Fruit fly (Drosophila melanogaster) whole organism, embryonic: ENCODE results near the gene fzy.

Experiments
- Atf-2 ChIP-seq: fragments of 200-800 bp; sonication (Bioruptor generic); optimal IDR thresholded peaks from 2 replicates; lab custom pipeline; 2016; ENCODE audit warnings: missing biosample characterization, missing genetic modification characterization
- Bteb2 ChIP-seq: fragments of 200-800 bp; sonication (Bioruptor generic); optimal IDR thresholded peaks from 2 replicates; lab custom pipeline; 2016; ENCODE audit warnings: missing biosample characterization, missing genetic modification characterization
- CG10321 ChIP-seq: fragments of 200-800 bp; sonication (Bioruptor generic); IDR thresholded peaks from 2 replicates; pipeline ENCODE4 v1.3.6; 2022; ENCODE audit warnings: missing biosample characterization, missing genetic modification characterization
- CG11398 ChIP-seq: fragments of 200-800 bp; sonication (Bioruptor generic); optimal IDR thresholded peaks from 2 replicates; lab custom pipeline; 2016; ENCODE audit warnings: missing biosample characterization, missing genetic modification characterization
- CG14014 ChIP-seq: fragments of 200-800 bp; sonication (Bioruptor generic); IDR thresholded peaks from 2 replicates; pipeline ENCODE4 v1.3.6; 2022; ENCODE audit warnings: missing biosample characterization, missing genetic modification characterization
- CG15073 ChIP-seq: fragments of 200-800 bp; sonication (Bioruptor generic); optimal IDR thresholded peaks from 2 replicates; lab custom pipeline; 2016; ENCODE audit warnings: missing biosample characterization, missing genetic modification characterization
- CG16815 ChIP-seq: fragments of 200-800 bp; sonication (Bioruptor generic); optimal IDR thresholded peaks from 3 replicates; lab custom pipeline; 2017; ENCODE audit warnings: missing biosample characterization, mild to moderate bottlenecking, missing genetic modification characterization
- CG17359 ChIP-seq: fragments of 200-800 bp; sonication (Bioruptor generic); optimal IDR thresholded peaks from 3 replicates; lab custom pipeline; 2018; ENCODE audit warnings: missing biosample characterization, mild to moderate bottlenecking, missing genetic modification characterization, moderate library complexity
- CG2129 ChIP-seq: fragments of 200-800 bp; sonication (Bioruptor generic); IDR thresholded peaks from 2 replicates; pipeline ENCODE4 v1.3.6; 2022; ENCODE audit warnings: missing biosample characterization, missing genetic modification characterization; ENCODE audit not compliant: partially characterized antibody
- CG30431 ChIP-seq: fragments of 200-800 bp; sonication (Bioruptor generic); optimal IDR thresholded peaks from 2 replicates; lab custom pipeline; 2017; ENCODE audit warnings: missing biosample characterization, missing genetic modification characterization
- CG31388 ChIP-seq: fragments of 200-800 bp; sonication (Bioruptor generic); optimal IDR thresholded peaks from 2 replicates; lab custom pipeline; 2016; ENCODE audit warnings: missing biosample characterization, missing genetic modification characterization
- CG32767 ChIP-seq: fragments of 200-800 bp; sonication (Bioruptor generic); IDR thresholded peaks from 2 replicates; pipeline ENCODE4 v1.3.6; 2022; ENCODE audit warnings: missing biosample characterization, missing genetic modification characterization
- CG4820 ChIP-seq: fragments of 200-800 bp; sonication (Bioruptor generic); optimal IDR thresholded peaks from 3 replicates; lab custom pipeline; 2016; ENCODE audit warnings: missing biosample characterization, missing genetic modification characterization
- CG6689 ChIP-seq: fragments of 200-800 bp; sonication (Bioruptor generic); IDR thresholded peaks from 2 replicates; pipeline ENCODE4 v1.3.6; 2022; ENCODE audit warnings: missing biosample characterization, missing genetic modification characterization
- CG6813 ChIP-seq: fragments of 200-800 bp; sonication (Bioruptor generic); optimal IDR thresholded peaks from 2 replicates; lab custom pipeline; 2017; ENCODE audit warnings: missing biosample characterization, missing genetic modification characterization, mild to moderate bottlenecking, moderate library complexity, missing genetic modification reagents
- CG7556 ChIP-seq: fragments of 200-800 bp; sonication (Bioruptor generic); optimal IDR thresholded peaks from 2 replicates; lab custom pipeline; 2017; ENCODE audit warnings: missing biosample characterization, mild to moderate bottlenecking, missing genetic modification characterization
- CG7745 ChIP-seq: fragments of 200-800 bp; sonication (Bioruptor generic); optimal IDR thresholded peaks from 2 replicates; lab custom pipeline; 2018; ENCODE audit warnings: missing biosample characterization, mild to moderate bottlenecking, missing genetic modification characterization, moderate library complexity
- CG8388 ChIP-seq: fragments of 200-800 bp; sonication (Bioruptor generic); optimal IDR thresholded peaks from 2 replicates; lab custom pipeline; 2019; ENCODE audit warnings: missing biosample characterization, mild to moderate bottlenecking, missing genetic modification characterization, moderate library complexity
- D ChIP-seq, 2 experiments: fragments of 200-800 bp in 1 of 2; fragments of >200 bp in 1 of 2; sonication (Bioruptor generic) in 1 of 2; optimal IDR thresholded peaks; 2 replicates in 1 of 2; 3 replicates in 1 of 2; lab custom pipeline; 2017; ENCODE audit warnings: mild to moderate bottlenecking in 1 of 2, missing biosample characterization in 1 of 2, missing genetic modification characterization in 1 of 2, missing genetic modification reagents in 1 of 2
- Doc2 ChIP-seq: fragments of 200-800 bp; sonication (Bioruptor generic); IDR thresholded peaks from 2 replicates; pipeline ENCODE4 v1.3.6; 2022; ENCODE audit warnings: missing biosample characterization, missing genetic modification characterization
- ERR ChIP-seq: fragments of 200-800 bp; sonication (Bioruptor generic); optimal IDR thresholded peaks from 2 replicates; lab custom pipeline; 2016; ENCODE audit warnings: missing biosample characterization, missing genetic modification characterization
- Hr39 ChIP-seq: fragments of >200 bp; optimal IDR thresholded peaks from 2 replicates; lab custom pipeline; 2017
- NC2β ChIP-seq: fragments of 200-800 bp; sonication (Bioruptor generic); optimal IDR thresholded peaks from 2 replicates; lab custom pipeline; 2016; ENCODE audit warnings: missing biosample characterization, missing genetic modification characterization
- Oaz ChIP-seq: fragments of 200-800 bp; sonication (Bioruptor generic); IDR thresholded peaks from 2 replicates; pipeline ENCODE4 v1.3.6; 2022; ENCODE audit warnings: missing biosample characterization, missing genetic modification characterization
- Sin3A ChIP-seq: fragments of >200 bp; optimal IDR thresholded peaks from 2 replicates; lab custom pipeline; 2018
- YL-1 ChIP-seq: fragments of 200-800 bp; sonication (Bioruptor generic); optimal IDR thresholded peaks from 3 replicates; lab custom pipeline; 2017; ENCODE audit warnings: missing biosample characterization, mild to moderate bottlenecking, missing genetic modification characterization
- amos ChIP-seq: fragments of 200-800 bp; sonication (Bioruptor generic); IDR thresholded peaks from 2 replicates; pipeline ENCODE4 v1.3.6; 2022; ENCODE audit warnings: missing biosample characterization, missing genetic modification characterization; ENCODE audit not compliant: partially characterized antibody
- aop ChIP-seq: fragments of 200-800 bp; sonication (Bioruptor generic); IDR thresholded peaks from 2 replicates; pipeline ENCODE4 v1.3.6; 2022; ENCODE audit warnings: missing biosample characterization, missing genetic modification characterization
- ase ChIP-seq: fragments of 200-800 bp; sonication (Bioruptor generic); IDR thresholded peaks from 3 replicates; pipeline ENCODE4 v1.3.6; 2022; ENCODE audit warnings: missing biosample characterization, missing genetic modification characterization
- chinmo ChIP-seq: fragments of 200-800 bp; sonication (Bioruptor generic); IDR thresholded peaks from 4 replicates; pipeline ENCODE4 v1.3.6; 2022; ENCODE audit warnings: missing biosample characterization, missing genetic modification characterization; ENCODE audit not compliant: partially characterized antibody
- corto ChIP-seq: fragments of 200-800 bp; sonication (Bioruptor generic); optimal IDR thresholded peaks from 2 replicates; lab custom pipeline; 2016; ENCODE audit warnings: missing biosample characterization, mild to moderate bottlenecking, missing genetic modification characterization, moderate library complexity
- dimm ChIP-seq: fragments of 200-800 bp; sonication (Bioruptor generic); IDR thresholded peaks from 2 replicates; pipeline ENCODE4 v1.3.6; 2022; ENCODE audit warnings: missing biosample characterization, missing genetic modification characterization
- ems ChIP-seq: fragments of 200-800 bp; sonication (Bioruptor generic); optimal IDR thresholded peaks from 3 replicates; lab custom pipeline; 2016; ENCODE audit warnings: missing biosample characterization, missing genetic modification characterization
- grn ChIP-seq: fragments of 200-800 bp; sonication (Bioruptor generic); optimal IDR thresholded peaks from 3 replicates; lab custom pipeline; 2017; ENCODE audit warnings: missing biosample characterization, missing genetic modification characterization
- gsb-n ChIP-seq: fragments of 200-800 bp; sonication (Bioruptor generic); optimal IDR thresholded peaks from 3 replicates; lab custom pipeline; 2018; ENCODE audit warnings: missing biosample characterization, mild to moderate bottlenecking, missing genetic modification characterization
- kay ChIP-seq: fragments of 200-800 bp; sonication (Bioruptor generic); optimal IDR thresholded peaks from 2 replicates; lab custom pipeline; 2016; ENCODE audit warnings: missing biosample characterization, missing genetic modification characterization
- mirr ChIP-seq: fragments of 200-800 bp; sonication (Bioruptor generic); optimal IDR thresholded peaks from 3 replicates; lab custom pipeline; 2018; ENCODE audit warnings: missing biosample characterization, mild to moderate bottlenecking, missing genetic modification characterization
- pb ChIP-seq: fragments of 200-800 bp; sonication (Bioruptor generic); optimal IDR thresholded peaks from 3 replicates; lab custom pipeline; 2016; ENCODE audit warnings: missing biosample characterization, missing genetic modification characterization
- pho ChIP-seq: fragments of 200-800 bp; sonication (Bioruptor generic); optimal IDR thresholded peaks from 2 replicates; lab custom pipeline; 2016; ENCODE audit warnings: missing biosample characterization, missing genetic modification characterization
- pnt ChIP-seq: fragments of 200-800 bp; sonication (Bioruptor generic); optimal IDR thresholded peaks from 3 replicates; lab custom pipeline; 2016; ENCODE audit warnings: missing biosample characterization, missing genetic modification characterization
- pros ChIP-seq: fragments of 200-800 bp; sonication (Bioruptor generic); optimal IDR thresholded peaks from 3 replicates; lab custom pipeline; 2019; ENCODE audit warnings: missing biosample characterization, mild to moderate bottlenecking, missing genetic modification characterization, moderate library complexity
- seq ChIP-seq: fragments of 200-800 bp; sonication (Bioruptor generic); IDR thresholded peaks from 2 replicates; pipeline ENCODE4 v1.3.6; 2022; ENCODE audit warnings: missing biosample characterization, missing genetic modification characterization
- slou ChIP-seq: fragments of 200-800 bp; sonication (Bioruptor generic); optimal IDR thresholded peaks from 3 replicates; lab custom pipeline; 2016; ENCODE audit warnings: missing biosample characterization, missing genetic modification characterization
- slp2 ChIP-seq: fragments of 200-800 bp; sonication (Bioruptor generic); optimal IDR thresholded peaks from 2 replicates; lab custom pipeline; 2016; ENCODE audit warnings: missing biosample characterization, missing genetic modification characterization
- tin ChIP-seq: fragments of 200-800 bp; sonication (Bioruptor generic); optimal IDR thresholded peaks from 3 replicates; lab custom pipeline; 2016; ENCODE audit warnings: missing biosample characterization, missing genetic modification characterization
- tx ChIP-seq: fragments of 200-800 bp; sonication (Bioruptor generic); optimal IDR thresholded peaks from 2 replicates; lab custom pipeline; 2016; ENCODE audit warnings: missing biosample characterization, missing genetic modification characterization
- vfl ChIP-seq: fragments of 200-800 bp; sonication (Bioruptor generic); optimal IDR thresholded peaks from 2 replicates; lab custom pipeline; 2016; ENCODE audit warnings: missing biosample characterization, missing genetic modification characterization
- wdn ChIP-seq: fragments of 200-800 bp; sonication (Bioruptor generic); IDR thresholded peaks from 2 replicates; pipeline ENCODE4 v1.3.6; 2022; ENCODE audit warnings: missing biosample characterization, missing genetic modification characterization
- zen ChIP-seq: fragments of 200-800 bp; sonication (Bioruptor generic); optimal IDR thresholded peaks from 3 replicates; lab custom pipeline; 2018; ENCODE audit warnings: missing biosample characterization, mild to moderate bottlenecking, missing genetic modification characterization, moderate library complexity
- zf30C ChIP-seq: fragments of 200-800 bp; sonication (Bioruptor generic); optimal IDR thresholded peaks from 3 replicates; lab custom pipeline; 2018; ENCODE audit warnings: missing biosample characterization, mild to moderate bottlenecking, missing genetic modification characterization

The fzy gene

DNA sequence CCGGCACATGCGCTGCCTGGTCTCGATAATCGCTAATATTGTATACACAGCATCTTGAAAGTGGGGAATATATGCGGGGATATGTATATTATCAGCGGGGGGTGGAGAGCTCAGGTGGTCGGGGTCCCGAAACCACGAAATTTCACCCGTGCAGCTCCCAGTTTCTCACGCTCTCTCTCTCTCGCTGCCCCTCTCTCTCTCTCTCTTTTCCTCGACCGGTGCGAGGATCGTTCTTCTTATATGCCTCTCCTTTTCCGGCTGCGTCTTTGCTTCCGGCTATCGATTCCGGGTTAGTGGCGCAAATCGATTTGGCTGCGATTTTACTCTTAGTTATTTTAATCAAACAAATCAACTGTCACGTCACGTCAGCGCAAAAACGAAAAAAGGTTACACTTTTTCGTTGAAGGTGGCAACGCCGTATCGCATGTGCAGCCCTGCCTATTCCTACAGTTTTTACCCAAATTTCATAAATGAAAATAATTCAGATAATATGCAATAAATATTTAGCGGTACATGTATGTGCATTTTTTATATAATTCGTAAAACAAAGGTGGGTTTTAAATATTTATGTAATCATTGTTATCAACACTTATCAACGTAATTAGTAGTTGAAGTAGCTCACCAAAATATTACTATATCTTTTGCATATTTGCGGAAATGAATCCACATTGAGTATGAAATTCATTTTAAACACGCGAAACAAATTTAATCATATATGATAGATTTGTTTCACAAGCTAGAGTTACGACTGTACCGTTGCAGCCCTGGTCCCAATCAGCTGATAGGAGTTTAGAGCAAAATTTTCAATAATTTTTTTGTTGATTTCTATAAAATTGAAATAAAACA is 11.1 kb upstream of the fzy start, which contains the start of the genes heix and CG17328 (continued):
- TF ChIP-seq CG8388 (GFP tag; lab: Kevin White, UChicago) = peak; percentile 43
- no peak for TF ChIP-seq CG2129 (GFP tag; lab: Robert Waterston, UW)
- TF ChIP-seq CG15073 (GFP tag; lab: Kevin White, UChicago) = no peak
- no peak; the same call in 1 of the 3 replicates for TF ChIP-seq ase (GFP tag; lab: Robert Waterston, UW)
- TF ChIP-seq pho = peak; percentile 50
- no peak for TF ChIP-seq D (optimal IDR thresholded peaks at IDR 0.05; lab: Kevin White, UChicago)
- TF ChIP-seq D (GFP tag; optimal IDR thresholded peaks at IDR 0.05; lab: Kevin White, UChicago) = peak; percentile 50
- TF ChIP-seq Doc2 = no peak
- no peak for TF ChIP-seq CG10321 (GFP tag; lab: Robert Waterston, UW)
- peak; percentile 49 for TF ChIP-seq Bteb2 (GFP tag; lab: Kevin White, UChicago)
- TF ChIP-seq NC2β (GFP tag; lab: Kevin White, UChicago) = peak; percentile 39
- TF ChIP-seq seq = peak; percentile 28; the same call in 1 of the 2 replicates
- TF ChIP-seq mirr = peak; percentile 37
- TF ChIP-seq amos (GFP tag; lab: Robert Waterston, UW) = no peak
- TF ChIP-seq CG30431 (GFP tag; lab: Kevin White, UChicago) = peak; percentile 19
- peak; percentile 65 for TF ChIP-seq CG6689 (GFP tag; lab: Robert Waterston, UW)
- TF ChIP-seq CG4820 (GFP tag; lab: Kevin White, UChicago) = peak; percentile 67
- peak; percentile 54 for TF ChIP-seq zen (tag; lab: Kevin White, UChicago)
- peak; percentile 52 for TF ChIP-seq ems (GFP tag; lab: Kevin White, UChicago)
- peak; percentile 63 for TF ChIP-seq CG17359 (tag; lab: Kevin White, UChicago)
- peak; percentile 73 for TF ChIP-seq tin (GFP tag; lab: Kevin White, UChicago)
- peak; percentile 5 for TF ChIP-seq slp2 (GFP tag; lab: Kevin White, UChicago)
- TF ChIP-seq kay = peak; percentile 34
- no peak for TF ChIP-seq chinmo (GFP tag; lab: Robert Waterston, UW)
- TF ChIP-seq dimm (GFP tag; lab: Robert Waterston, UW) = no peak
- TF ChIP-seq CG7556 (GFP tag; lab: Kevin White, UChicago) = peak; percentile 72
- no peak for TF ChIP-seq grn (GFP tag; lab: Kevin White, UChicago)
- TF ChIP-seq slou = peak; percentile 75
- TF ChIP-seq zf30C (GFP tag; lab: Kevin White, UChicago) = no peak
- no peak for TF ChIP-seq aop (GFP tag; lab: Robert Waterston, UW)
- TF ChIP-seq Sin3A (lab: Kevin White, UChicago) = peak; percentile 80
- TF ChIP-seq pnt (GFP tag; lab: Kevin White, UChicago) = peak; percentile 59
- no peak for TF ChIP-seq vfl (GFP tag; lab: Kevin White, UChicago)
- peak; percentile 77 for TF ChIP-seq Atf-2 (GFP tag; lab: Kevin White, UChicago)
- TF ChIP-seq CG31388 = peak; percentile 6
- TF ChIP-seq CG16815 (GFP tag; lab: Kevin White, UChicago) = peak; percentile 67
- TF ChIP-seq Hr39 (lab: Kevin White, UChicago) = no peak
- TF ChIP-seq pros (GFP tag; lab: Kevin White, UChicago) = no peak
- peak; percentile 11 for TF ChIP-seq pb (GFP tag; lab: Kevin White, UChicago)
- no peak for TF ChIP-seq ERR (GFP tag; lab: Kevin White, UChicago)
- TF ChIP-seq CG32767 (GFP tag; lab: Robert Waterston, UW) = no peak; the same call in 1 of the 2 replicates
- peak; percentile 22 for TF ChIP-seq tx (GFP tag; lab: Kevin White, UChicago)
- no peak for TF ChIP-seq CG11398 (GFP tag; lab: Kevin White, UChicago)
- TF ChIP-seq corto (GFP tag; lab: Kevin White, UChicago) = peak; percentile 33
- TF ChIP-seq gsb-n (tag; lab: Kevin White, UChicago) = peak; percentile 50
- no peak for TF ChIP-seq CG7745
- TF ChIP-seq Oaz (GFP tag; lab: Robert Waterston, UW) = peak; percentile 17; the same call in 1 of the 2 replicates
- TF ChIP-seq wdn (GFP tag; lab: Robert Waterston, UW) = 0 out of 2 replicates have a peak, but pooled peaks have one; percentile 73
- peak; percentile 85 for TF ChIP-seq YL-1 (GFP tag; lab: Kevin White, UChicago)
- peak; percentile 78 for TF ChIP-seq CG14014 (GFP tag; lab: Robert Waterston, UW)
- no peak for TF ChIP-seq CG6813
